Worm (Caenorhabditis elegans) whole organism, early embryonic: ENCODE data around the gene W07G4.1.

Experiments used
- B0310.2 ChIP-seq: sonication (generic microtip); optimal IDR thresholded peaks from 2 replicates; lab custom pipeline; 2016; ENCODE audit warnings: mild to moderate bottlenecking, missing genetic modification characterization, missing compliant biosample characterization
- F13C5.2 ChIP-seq: sonication (generic microtip); optimal IDR thresholded peaks from 2 replicates; lab custom pipeline; 2017; ENCODE audit warnings: mild to moderate bottlenecking, missing genetic modification characterization, inconsistent platforms, missing compliant biosample characterization
- aly-1 ChIP-seq: sonication (generic microtip); optimal IDR thresholded peaks from 2 replicates; lab custom pipeline; 2016; ENCODE audit warnings: missing genetic modification characterization, missing compliant biosample characterization
- ama-1 ChIP-seq: fragments of 150-350 bp; optimal IDR thresholded peaks from 2 replicates; lab custom pipeline; 2014
- ceh-13 ChIP-seq: fragments of 200-800 bp; sonication (Bioruptor generic); optimal IDR thresholded peaks from 2 replicates; lab custom pipeline; 2018; ENCODE audit warnings: mild to moderate bottlenecking, missing genetic modification characterization, missing compliant biosample characterization
- ceh-36 ChIP-seq: sonication (generic microtip); optimal IDR thresholded peaks from 2 replicates; lab custom pipeline; 2016; ENCODE audit warnings: missing genetic modification characterization, inconsistent platforms, missing compliant biosample characterization
- ets-7 ChIP-seq: sonication (generic microtip); optimal IDR thresholded peaks from 2 replicates; lab custom pipeline; 2016; ENCODE audit warnings: missing genotype, missing genetic modification characterization, missing compliant biosample characterization
- flt-1 ChIP-seq: fragments of 200-800 bp; sonication (Bioruptor generic); IDR thresholded peaks from 2 replicates; pipeline ENCODE4 v1.3.6; 2022; ENCODE audit warnings: missing genetic modification characterization, missing compliant biosample characterization
- hmbx-1 ChIP-seq: sonication (generic microtip); optimal IDR thresholded peaks from 2 replicates; lab custom pipeline; 2016; ENCODE audit warnings: mild to moderate bottlenecking, missing genetic modification characterization, missing compliant biosample characterization
- hmg-4 ChIP-seq: fragments of 200-800 bp; sonication (Bioruptor generic); optimal IDR thresholded peaks from 2 replicates; lab custom pipeline; 2018; ENCODE audit warnings: mild to moderate bottlenecking, missing genetic modification characterization, missing compliant biosample characterization
- hnd-1 ChIP-seq: sonication (generic microtip); optimal IDR thresholded peaks from 2 replicates; lab custom pipeline; 2016; ENCODE audit warnings: missing genetic modification characterization, missing compliant biosample characterization
- pes-1 ChIP-seq: fragments of 200-800 bp; sonication (Bioruptor generic); IDR thresholded peaks from 2 replicates; pipeline ENCODE4 v1.3.6; 2022; ENCODE audit warnings: missing genetic modification reagents, missing genetic modification characterization, missing compliant biosample characterization
- scrt-1 ChIP-seq: fragments of 200-800 bp; sonication (Bioruptor generic); IDR thresholded peaks from 2 replicates; pipeline ENCODE4 v1.3.6; 2022; ENCODE audit warnings: missing genetic modification characterization, missing compliant biosample characterization
- sea-1 ChIP-seq: fragments of 200-800 bp; sonication (Bioruptor generic); conservative IDR thresholded peaks from 2 replicates; pipeline ENCODE4 v1.3.6; 2022; ENCODE audit warnings: missing genetic modification characterization, missing compliant biosample characterization
- tbx-11 ChIP-seq: fragments of 200-800 bp; sonication (Bioruptor generic); IDR thresholded peaks from 2 replicates; pipeline ENCODE4 v1.3.6; 2022; ENCODE audit warnings: missing genetic modification characterization, missing compliant biosample characterization
- tbx-37 ChIP-seq: fragments of 200-800 bp; sonication (Bioruptor generic); conservative IDR thresholded peaks from 2 replicates; pipeline ENCODE4 v1.3.6; 2022; ENCODE audit warnings: missing genetic modification reagents, missing genetic modification characterization, missing compliant biosample characterization
- tra-4 ChIP-seq: sonication (generic microtip); optimal IDR thresholded peaks from 2 replicates; lab custom pipeline; 2017; ENCODE audit warnings: missing genetic modification characterization, missing compliant biosample characterization

W07G4.1 gene

DNA sequence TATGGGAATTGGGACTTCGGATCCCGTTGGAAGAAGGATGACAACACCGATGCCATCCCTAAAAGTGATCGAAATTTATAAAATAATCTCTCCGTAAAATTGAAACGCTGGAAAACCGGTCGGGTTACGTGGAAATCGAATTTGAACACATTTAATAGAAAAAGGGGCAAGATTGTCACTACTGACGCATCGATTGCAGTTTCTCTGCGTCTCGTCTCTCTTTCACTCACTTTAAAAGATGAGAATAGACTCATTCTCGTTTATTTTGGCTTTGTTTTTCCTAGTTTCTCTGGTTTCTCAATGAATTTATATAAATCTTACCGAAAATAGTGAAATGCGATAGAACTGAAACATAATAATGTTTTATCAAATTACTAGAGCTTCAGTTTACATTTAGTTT is 8.3 kb downstream of the W07G4.1 start, which contains the start of gene scyl-1:
TSS of gene scyl-1 (minus strand) at position 56 of the 400 bp plus-strand sequence.
- TF ChIP-seq tra-4 (tag; lab: Kevin White, UChicago) = no peak
- TF ChIP-seq flt-1 = peak; percentile 31; the same call in 1 of the 2 replicates
- peak; percentile 11 for TF ChIP-seq F13C5.2
- no peak for TF ChIP-seq hnd-1
- TF ChIP-seq ceh-13 (GFP tag; lab: Kevin White, UChicago) = no peak
- no peak for TF ChIP-seq ama-1 (lab: Kevin White, UChicago)
- TF ChIP-seq aly-1 (tag; lab: Kevin White, UChicago) = no peak
- 0 out of 2 replicates have a peak, but pooled peaks have one; percentile 16 for TF ChIP-seq tbx-37
- no peak for TF ChIP-seq pes-1 (GFP tag; lab: Robert Waterston, UW)

DNA sequence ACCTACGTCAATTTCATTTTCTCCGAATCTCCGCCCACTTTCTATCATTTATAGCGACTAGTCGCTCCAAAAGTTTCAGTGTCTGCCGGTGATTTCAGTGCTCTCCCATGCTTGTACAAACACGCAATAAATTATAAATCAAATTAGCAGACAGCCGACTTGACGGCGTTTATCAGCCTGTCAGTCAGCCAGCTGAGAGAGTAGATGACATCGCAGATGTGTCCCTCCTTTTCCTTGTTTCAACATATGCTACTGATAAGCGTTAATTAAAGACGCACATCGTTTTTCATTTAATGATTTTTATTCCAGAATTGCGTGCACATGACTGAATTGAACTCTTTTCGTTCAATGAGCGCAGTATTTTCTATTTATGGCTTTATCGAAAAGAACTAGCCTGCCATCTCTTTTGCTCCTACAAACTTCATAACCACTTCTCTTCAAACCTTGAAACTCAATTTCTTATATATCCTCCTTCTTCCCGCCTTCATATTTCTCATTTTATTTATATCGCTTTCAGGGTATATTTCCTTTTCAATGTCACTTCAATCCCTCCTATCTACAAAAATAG is 10.0 kb downstream of the W07G4.1 start, which contains the start of gene lap-2:
TSS of gene lap-2 (plus strand) at position 518 of the 568 bp plus-strand sequence.
- TF ChIP-seq pes-1 (GFP tag; lab: Robert Waterston, UW) = no peak
- no peak for TF ChIP-seq tbx-37
- no peak for TF ChIP-seq flt-1
- TF ChIP-seq ama-1 (lab: Kevin White, UChicago) = no peak
- no peak for TF ChIP-seq tbx-11 (GFP tag; lab: Robert Waterston, UW)
- TF ChIP-seq B0310.2 (tag; lab: Kevin White, UChicago) = no peak
- TF ChIP-seq hnd-1 = no peak
- no peak for TF ChIP-seq scrt-1 (GFP tag; lab: Robert Waterston, UW)
- no peak for TF ChIP-seq ceh-36 (tag; lab: Kevin White, UChicago)
- TF ChIP-seq F13C5.2 = no peak
- no peak for TF ChIP-seq hmbx-1 (tag; lab: Kevin White, UChicago)
- TF ChIP-seq hmg-4 (GFP tag; lab: Kevin White, UChicago) = no peak

ce11 chrV:13043832-13044521 is 10.7 kb downstream of the W07G4.1 start:
- no peak for TF ChIP-seq B0310.2 (tag; lab: Kevin White, UChicago)
- no peak for TF ChIP-seq tbx-37
- no peak for TF ChIP-seq ama-1 (lab: Kevin White, UChicago)
- no peak for TF ChIP-seq scrt-1 (GFP tag; lab: Robert Waterston, UW)
- no peak for TF ChIP-seq aly-1 (tag; lab: Kevin White, UChicago)
- no peak for TF ChIP-seq ceh-13 (GFP tag; lab: Kevin White, UChicago)
- no peak for TF ChIP-seq ets-7 (tag; lab: Kevin White, UChicago)
- TF ChIP-seq pes-1 (GFP tag; lab: Robert Waterston, UW) = no peak

- TF ChIP-seq tra-4 (tag; lab: Kevin White, UChicago) (no peak), tbx-37 (no peak), F13C5.2 (no peak), aly-1 (tag; lab: Kevin White, UChicago) (no peak), hmbx-1 (tag; lab: Kevin White, UChicago) (no peak), flt-1 (no peak), ets-7 (tag; lab: Kevin White, UChicago) (no peak), hmg-4 (GFP tag; lab: Kevin White, UChicago) (no peak), scrt-1 (GFP tag; lab: Robert Waterston, UW) (no peak), sea-1 (GFP tag; lab: Robert Waterston, UW) (no peak), ama-1 (lab: Kevin White, UChicago) (no peak), B0310.2 (tag; lab: Kevin White, UChicago) (no peak), hnd-1 (no peak), tbx-11 (GFP tag; lab: Robert Waterston, UW) (no peak), pes-1 (GFP tag; lab: Robert Waterston, UW) (no peak), ceh-36 (tag; lab: Kevin White, UChicago) (no peak), ceh-13 (GFP tag; lab: Kevin White, UChicago) (no peak)
Measured at ce11 chrV:13045017-13045416, 11.7 kb downstream of the W07G4.1 start.

- TF ChIP-seq F13C5.2 = no peak
- no peak for TF ChIP-seq flt-1
- TF ChIP-seq ama-1 (lab: Kevin White, UChicago) = no peak
- TF ChIP-seq hmg-4 (GFP tag; lab: Kevin White, UChicago) = no peak
- no peak for TF ChIP-seq ceh-13 (GFP tag; lab: Kevin White, UChicago)
- TF ChIP-seq hnd-1 = no peak
- no peak for TF ChIP-seq hmbx-1 (tag; lab: Kevin White, UChicago)
- no peak for TF ChIP-seq scrt-1 (GFP tag; lab: Robert Waterston, UW)
- no peak for TF ChIP-seq ets-7 (tag; lab: Kevin White, UChicago)
- no peak for TF ChIP-seq tra-4 (tag; lab: Kevin White, UChicago)
- TF ChIP-seq ceh-36 (tag; lab: Kevin White, UChicago) = no peak
Measured at ce11 chrV:13046125-13047123, 13.1 kb downstream of the W07G4.1 start.

DNA sequence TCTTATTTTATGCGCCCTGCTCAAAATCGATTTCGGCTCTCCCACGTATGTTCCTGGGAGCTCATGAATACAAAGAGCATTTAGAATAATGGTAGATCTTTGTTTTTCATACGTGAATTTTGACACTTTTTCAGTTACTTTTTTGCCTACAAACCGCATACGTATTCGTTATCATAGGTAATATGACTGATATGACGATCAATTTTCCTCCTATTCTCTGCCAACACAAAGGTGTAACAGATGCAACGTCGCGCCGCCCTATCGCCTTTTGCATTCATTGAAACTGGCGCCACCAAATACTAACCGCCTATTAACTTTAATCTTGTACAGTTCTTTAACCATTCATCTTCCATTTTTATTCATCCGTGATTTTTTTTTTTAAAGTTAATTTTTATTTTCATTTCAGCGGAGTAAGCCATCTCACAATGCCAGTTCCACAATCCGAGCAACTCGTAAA is 14.3 kb downstream of the W07G4.1 start, which contains the start of gene W07G4.5:
TSS of gene W07G4.5 (plus strand) at position 407 of the 457 bp plus-strand sequence.
- TF ChIP-seq tra-4 (tag; lab: Kevin White, UChicago) (no peak), flt-1 (no peak), tbx-11 (GFP tag; lab: Robert Waterston, UW) (no peak), B0310.2 (tag; lab: Kevin White, UChicago) (no peak), F13C5.2 (no peak), sea-1 (GFP tag; lab: Robert Waterston, UW) (no peak), ceh-13 (GFP tag; lab: Kevin White, UChicago) (no peak), ceh-36 (tag; lab: Kevin White, UChicago) (no peak), hmg-4 (GFP tag; lab: Kevin White, UChicago) (no peak), hmbx-1 (tag; lab: Kevin White, UChicago) (no peak), ets-7 (tag; lab: Kevin White, UChicago) (no peak), hnd-1 (no peak), scrt-1 (GFP tag; lab: Robert Waterston, UW) (no peak), ama-1 (lab: Kevin White, UChicago) (no peak), pes-1 (GFP tag; lab: Robert Waterston, UW) (no peak), aly-1 (tag; lab: Kevin White, UChicago) (no peak), tbx-37 (no peak)
